Worm (Caenorhabditis elegans): ENCODE measurements around the gene F32A5.4.

The F32A5.4 gene

ce11 chrII:7211280-7211679 lies 17.7 kb upstream of the F32A5.4 start, which contains the start of gene E04F6.8:
Gene E04F6.8, minus strand, starts transcription at chrII:7211380.
- TF ChIP-seq efl-1 (GFP tag; optimal IDR thresholded peaks at IDR 0.05), result no peak

- TF ChIP-seq T07F8.4 (tag; optimal IDR thresholded peaks at IDR 0.05) (no peak), C06A6.2 (GFP tag; conservative IDR thresholded peaks at IDR 0.05) (no peak), tbx-9 (tag; optimal IDR thresholded peaks at IDR 0.05; ENCODE audit: borderline replicate concordance) (no peak), nfyb-1 (GFP tag; IDR thresholded peaks at IDR 0.05) (no peak), Y95B8A.8 (GFP tag; IDR thresholded peaks at IDR 0.05) (no peak), lsy-27 (tag; optimal IDR thresholded peaks at IDR 0.05; ENCODE audit: borderline replicate concordance, insufficient read depth) (no peak), F57C9.4 (tag; optimal IDR thresholded peaks at IDR 0.05) (no peak), xnd-1 (tag; optimal IDR thresholded peaks at IDR 0.05) (no peak), Y53F4B.3 (GFP tag; IDR thresholded peaks at IDR 0.05) (no peak), nhr-120 (GFP tag; IDR thresholded peaks at IDR 0.05) (no peak), zfh-2 (GFP tag; conservative IDR thresholded peaks at IDR 0.05) (no peak), F49E8.2 (tag; optimal IDR thresholded peaks at IDR 0.05; ENCODE audit: insufficient read depth) (no peak), mxl-1 (tag; optimal IDR thresholded peaks at IDR 0.05) (no peak)
Measured at ce11 chrII:7212059-7212458, 16.9 kb upstream of the F32A5.4 start, which contains the start of gene E04F6.9. Gene E04F6.9, minus strand, starts transcription at chrII:7212159.

- TF ChIP-seq lin-40 (tag; optimal IDR thresholded peaks at IDR 0.05), result no peak
- no peak for TF ChIP-seq lsl-1 (GFP tag; optimal IDR thresholded peaks at IDR 0.05)
- TF ChIP-seq sea-2 (GFP tag; IDR thresholded peaks at IDR 0.05), result no peak
- TF ChIP-seq madf-6 (GFP tag; IDR thresholded peaks at IDR 0.05), result no peak
- no peak for TF ChIP-seq Y53F4B.3 (GFP tag; IDR thresholded peaks at IDR 0.05)
Measured at ce11 chrII:7217047-7217446, 11.9 kb upstream of the F32A5.4 start, which contains the start of gene E04F6.10. Gene E04F6.10, minus strand, starts transcription at chrII:7217147.

- no peak for TF ChIP-seq B0261.1 (tag; optimal IDR thresholded peaks at IDR 0.05)
- TF ChIP-seq ceh-58 (GFP tag; IDR thresholded peaks at IDR 0.05), result no peak
- no peak for TF ChIP-seq attf-3 (GFP tag; conservative IDR thresholded peaks at IDR 0.05)
- TF ChIP-seq hmg-20 (GFP tag; IDR thresholded peaks at IDR 0.05), result no peak
- no peak for TF ChIP-seq gei-17 (GFP tag; optimal IDR thresholded peaks at IDR 0.05)
- no peak for TF ChIP-seq snpc-1.1 (tag; optimal IDR thresholded peaks at IDR 0.05; ENCODE audit: insufficient read depth)
- TF ChIP-seq hrde-1 (tag; optimal IDR thresholded peaks at IDR 0.05; ENCODE audit: borderline replicate concordance), result no peak
- TF ChIP-seq F57C9.4 (tag; optimal IDR thresholded peaks at IDR 0.05), result no peak
- no peak for TF ChIP-seq aptf-3 (GFP tag; IDR thresholded peaks at IDR 0.05)
- TF ChIP-seq Y56A3A.18 (GFP tag; IDR thresholded peaks at IDR 0.05), result no peak
- no peak for TF ChIP-seq dox-1 (GFP tag; IDR thresholded peaks at IDR 0.05)
- TF ChIP-seq chd-7 (tag; optimal IDR thresholded peaks at IDR 0.05), result no peak
- no peak for TF ChIP-seq T07F8.4 (tag; optimal IDR thresholded peaks at IDR 0.05)
- no peak for TF ChIP-seq madf-6 (GFP tag; IDR thresholded peaks at IDR 0.05)
- TF ChIP-seq F23B12.7 (tag; optimal IDR thresholded peaks at IDR 0.05; ENCODE audit: insufficient read depth), result no peak
- no peak for TF ChIP-seq ama-1 (optimal IDR thresholded peaks at IDR 0.05)
- TF ChIP-seq ama-1 (GFP tag; optimal IDR thresholded peaks at IDR 0.05), result no peak
Measured at ce11 chrII:7224074-7224473, 4.9 kb upstream of the F32A5.4 start.
